Worm (Caenorhabditis elegans): ENCODE data around the gene cutl-26.

DNA sequence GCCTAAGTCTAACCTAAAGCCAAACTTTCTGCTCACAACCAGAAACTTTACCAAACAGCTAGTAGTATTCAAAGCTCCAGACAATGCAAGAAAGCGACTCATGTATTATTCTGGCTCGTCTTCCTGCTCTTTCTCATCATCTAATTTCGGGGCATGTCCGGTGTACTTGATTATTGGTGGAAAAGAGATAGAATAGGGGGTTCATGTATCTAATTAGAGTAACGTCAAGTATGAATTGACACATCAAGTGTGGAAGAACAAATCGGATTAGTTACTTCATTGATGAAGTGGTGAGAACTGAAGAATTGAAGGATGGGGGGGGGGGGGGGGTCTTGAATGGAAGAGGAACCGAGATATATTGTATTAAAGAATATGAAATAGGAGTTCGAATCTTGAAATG lies 7.9 kb upstream of the cutl-26 start:
- TF ChIP-seq ctbp-1 (GFP tag; IDR thresholded peaks at IDR 0.05) (no peak), unc-130 (GFP tag; optimal IDR thresholded peaks at IDR 0.05) (no peak), Y75B8A.6 (GFP tag; IDR thresholded peaks at IDR 0.05) (no peak)

Data from whole organism, L4 larva.